Fruit fly (Drosophila melanogaster): Measurements from ENCODE around the gene Gale.

Gale gene

dm6 chr3L:640324-640974 lies 7.9 kb upstream of the Gale start (continued):
- peak; percentile 91 for TF ChIP-seq Ets96B (tag; optimal IDR thresholded peaks at IDR 0.05)
- peak; percentile 95 for TF ChIP-seq Sox14 (GFP tag; optimal IDR thresholded peaks at IDR 0.05)
- peak; percentile 87 for TF ChIP-seq Hr4 (GFP tag; optimal IDR thresholded peaks at IDR 0.05)
- peak; percentile 93 for TF ChIP-seq Eip75B (GFP tag; optimal IDR thresholded peaks at IDR 0.05)
- TF ChIP-seq svp (GFP tag) = peak; percentile 98
- peak; percentile 77 for TF ChIP-seq Gug (GFP tag; IDR thresholded peaks at IDR 0.05)
- peak; percentile 90 for TF ChIP-seq CG8632 (GFP tag; optimal IDR thresholded peaks at IDR 0.05)
- peak; percentile 92 for TF ChIP-seq CG3032 (tag; optimal IDR thresholded peaks at IDR 0.05)
- peak; percentile 87 for TF ChIP-seq CG6854 (GFP tag; optimal IDR thresholded peaks at IDR 0.05)
- peak; percentile 82 for TF ChIP-seq CG16779 (tag; optimal IDR thresholded peaks at IDR 0.05)
- peak; percentile 94 for TF ChIP-seq vri (GFP tag; optimal IDR thresholded peaks at IDR 0.05)
- peak; percentile 95 for TF ChIP-seq cyc (GFP tag; optimal IDR thresholded peaks at IDR 0.05)
- peak; percentile 92 for TF ChIP-seq CG11762 (GFP tag; optimal IDR thresholded peaks at IDR 0.05; ENCODE audit: insufficient read depth)
- TF ChIP-seq fkh (GFP tag; optimal IDR thresholded peaks at IDR 0.05) = peak; percentile 23
- peak; percentile 95 for TF ChIP-seq Met (GFP tag; optimal IDR thresholded peaks at IDR 0.05)
- peak; percentile 91 for TF ChIP-seq CG7368 (GFP tag; optimal IDR thresholded peaks at IDR 0.05)
- TF ChIP-seq pdm3 (GFP tag; optimal IDR thresholded peaks at IDR 0.05) = peak; percentile 93
- peak; percentile 87 for TF ChIP-seq CG8319 (GFP tag; optimal IDR thresholded peaks at IDR 0.05)
- peak; percentile 92 for TF ChIP-seq CG6808 (GFP tag; optimal IDR thresholded peaks at IDR 0.05)
- TF ChIP-seq dac (GFP tag; optimal IDR thresholded peaks at IDR 0.05) = peak; percentile 76
- TF ChIP-seq net (GFP tag; optimal IDR thresholded peaks at IDR 0.05) = peak; percentile 90
- TF ChIP-seq CG6792 (GFP tag; optimal IDR thresholded peaks at IDR 0.05) = peak; percentile 94
- TF ChIP-seq CG31627 (GFP tag; optimal IDR thresholded peaks at IDR 0.05) = peak; percentile 95
- TF ChIP-seq Sox15 (GFP tag; optimal IDR thresholded peaks at IDR 0.05) = peak; percentile 87
- peak; percentile 49 for TF ChIP-seq CG11294 (GFP tag; IDR thresholded peaks at IDR 0.05)
- peak; percentile 95 for TF ChIP-seq topi (GFP tag; optimal IDR thresholded peaks at IDR 0.05)
- peak; percentile 90 for TF ChIP-seq CG34406 (GFP tag; optimal IDR thresholded peaks at IDR 0.05)
- TF ChIP-seq acj6 (GFP tag; optimal IDR thresholded peaks at IDR 0.05) = peak; percentile 95
- TF ChIP-seq CG10669 (GFP tag; optimal IDR thresholded peaks at IDR 0.05) = peak; percentile 91
- peak; percentile 98 for TF ChIP-seq Eip78C (GFP tag)
- peak; percentile 87 for TF ChIP-seq CG11902 (GFP tag; optimal IDR thresholded peaks at IDR 0.05)
- peak; percentile 90 for TF ChIP-seq CG32006 (GFP tag; optimal IDR thresholded peaks at IDR 0.05)
- TF ChIP-seq Hr38 (GFP tag; optimal IDR thresholded peaks at IDR 0.05) = no peak
- TF ChIP-seq eg (GFP tag; IDR thresholded peaks at IDR 0.05) = peak; percentile 84
- TF ChIP-seq CG6163 (GFP tag; IDR thresholded peaks at IDR 0.05) = peak; percentile 92
- peak; percentile 92 for TF ChIP-seq CG1621 (tag; optimal IDR thresholded peaks at IDR 0.05)
- peak; percentile 82 for TF ChIP-seq CG6276 (GFP tag; optimal IDR thresholded peaks at IDR 0.05)
- TF ChIP-seq achi (GFP tag; optimal IDR thresholded peaks at IDR 0.05) = peak; percentile 92
- peak; percentile 92 for TF ChIP-seq Lpt (GFP tag; optimal IDR thresholded peaks at IDR 0.05)
- peak; percentile 94 for TF ChIP-seq Sox102F (GFP tag; optimal IDR thresholded peaks at IDR 0.05)
- TF ChIP-seq CG15336 (GFP tag; IDR thresholded peaks at IDR 0.05) = peak; percentile 87
- TF ChIP-seq Ets21C (GFP tag; optimal IDR thresholded peaks at IDR 0.05) = peak; percentile 93

DNA sequence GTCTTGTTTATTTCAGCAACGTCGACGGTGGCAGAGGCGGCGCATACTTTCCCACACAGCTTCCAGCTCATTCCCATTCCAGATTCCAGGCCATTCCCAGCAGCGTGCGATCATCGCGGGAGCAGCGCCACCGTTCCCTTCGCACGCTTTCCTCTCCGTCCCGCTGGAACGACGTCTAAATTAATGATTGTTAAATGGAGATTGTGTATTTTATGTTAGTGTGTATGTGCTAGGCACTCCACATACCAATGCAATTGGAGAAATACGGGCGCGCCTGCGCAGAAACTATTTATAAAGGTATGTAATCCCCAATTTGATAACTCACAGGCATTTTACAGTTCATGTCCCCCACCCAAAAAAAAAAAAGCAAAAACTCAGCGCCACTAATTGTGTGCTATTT lies 6.9 kb upstream of the Gale start:
- no peak for TF ChIP-seq CG7368 (GFP tag; optimal IDR thresholded peaks at IDR 0.05)
- TF ChIP-seq CG11902 (GFP tag; optimal IDR thresholded peaks at IDR 0.05) = no peak
- 0 out of 3 replicates have a peak, but pooled peaks have one; percentile 23 for TF ChIP-seq CG8119 (GFP tag; IDR thresholded peaks at IDR 0.05)
- 0 out of 3 replicates have a peak, but pooled peaks have one; percentile 38 for TF ChIP-seq eg (GFP tag; IDR thresholded peaks at IDR 0.05)

Data from whole organism, prepupa.